Fruit fly (Drosophila melanogaster) whole organism, pupa: ENCODE measurements around the gene CG6726.

Experiments used
- CG10348 ChIP-seq: fragments of 200-800 bp; sonication (Bioruptor generic); IDR thresholded peaks from 2 replicates; pipeline ENCODE4 v1.3.6; 2022; ENCODE audit warnings: missing biosample characterization, missing genetic modification characterization
- CG12605 ChIP-seq: fragments of 200-800 bp; sonication (Bioruptor generic); IDR thresholded peaks from 2 replicates; pipeline ENCODE4 v1.3.6; 2022; ENCODE audit warnings: missing biosample characterization, missing genetic modification characterization
- CG13204 ChIP-seq: fragments of 200-800 bp; sonication (Bioruptor generic); optimal IDR thresholded peaks from 2 replicates; lab custom pipeline; 2018; ENCODE audit warnings: missing biosample characterization, mild to moderate bottlenecking, missing genetic modification characterization, moderate library complexity
- CG14655 ChIP-seq: fragments of 200-800 bp; sonication (Bioruptor generic); optimal IDR thresholded peaks from 3 replicates; lab custom pipeline; 2017; ENCODE audit warnings: mild to moderate bottlenecking, missing biosample characterization, missing genetic modification reagents, missing genetic modification characterization
- CG15710 ChIP-seq: fragments of 200-800 bp; sonication (Bioruptor generic); optimal IDR thresholded peaks from 2 replicates; lab custom pipeline; 2018; ENCODE audit warnings: missing biosample characterization, mild to moderate bottlenecking, missing genetic modification characterization, moderate library complexity
- CG17806 ChIP-seq: fragments of 200-800 bp; sonication (Bioruptor generic); optimal IDR thresholded peaks from 2 replicates; lab custom pipeline; 2018; ENCODE audit warnings: missing biosample characterization, mild to moderate bottlenecking, missing genetic modification characterization, moderate library complexity
- CG32121 ChIP-seq: fragments of 200-800 bp; sonication (Bioruptor generic); IDR thresholded peaks from 2 replicates; pipeline ENCODE4 v1.3.6; 2022; ENCODE audit warnings: missing biosample characterization, missing genetic modification characterization
- CG34367 ChIP-seq: fragments of 200-800 bp; sonication (Bioruptor generic); optimal IDR thresholded peaks from 2 replicates; lab custom pipeline; 2018; ENCODE audit warnings: missing biosample characterization, mild to moderate bottlenecking, missing genetic modification characterization
- CG4496 ChIP-seq: fragments of 200-800 bp; sonication (Bioruptor generic); IDR thresholded peaks from 3 replicates; pipeline ENCODE4 v1.3.6; 2022; ENCODE audit warnings: missing biosample characterization, missing genetic modification characterization
- CG8159 ChIP-seq: fragments of 200-800 bp; sonication (Bioruptor generic); optimal IDR thresholded peaks from 3 replicates; lab custom pipeline; 2018; ENCODE audit warnings: missing biosample characterization, mild to moderate bottlenecking, missing genetic modification characterization, moderate library complexity
- CG8301 ChIP-seq: fragments of 200-800 bp; sonication (Bioruptor generic); optimal IDR thresholded peaks from 2 replicates; lab custom pipeline; 2018; ENCODE audit warnings: missing biosample characterization, mild to moderate bottlenecking, missing genetic modification characterization
- CG9948 ChIP-seq: fragments of 200-800 bp; sonication (Bioruptor generic); optimal IDR thresholded peaks from 2 replicates; lab custom pipeline; 2018; ENCODE audit warnings: missing biosample characterization, mild to moderate bottlenecking, missing genetic modification characterization, moderate library complexity
- D1 ChIP-seq: fragments of 200-800 bp; sonication (Bioruptor generic); optimal IDR thresholded peaks from 2 replicates; lab custom pipeline; 2018; ENCODE audit warnings: missing biosample characterization, mild to moderate bottlenecking, missing genetic modification characterization, moderate library complexity
- EcR ChIP-seq: fragments of 200-800 bp; sonication (Bioruptor generic); optimal IDR thresholded peaks from 3 replicates; lab custom pipeline; 2019; ENCODE audit warnings: missing biosample characterization, missing genetic modification characterization, mild to moderate bottlenecking, moderate library complexity, missing genetic modification reagents
- Ets98B ChIP-seq: fragments of 200-800 bp; sonication (Bioruptor generic); IDR thresholded peaks from 2 replicates; pipeline ENCODE4 v1.3.6; 2022; ENCODE audit warnings: missing biosample characterization, missing genetic modification characterization
- Pif1A ChIP-seq: fragments of 200-800 bp; sonication (Bioruptor generic); optimal IDR thresholded peaks from 3 replicates; lab custom pipeline; 2016; ENCODE audit warnings: missing biosample characterization, missing genetic modification characterization
- Pif1B ChIP-seq: fragments of 200-800 bp; sonication (Bioruptor generic); optimal IDR thresholded peaks from 3 replicates; lab custom pipeline; 2016; ENCODE audit warnings: missing biosample characterization, missing genetic modification characterization
- Snoo ChIP-seq: fragments of 200-800 bp; sonication (Bioruptor generic); optimal IDR thresholded peaks from 3 replicates; lab custom pipeline; 2017; ENCODE audit warnings: missing biosample characterization, mild to moderate bottlenecking, missing genetic modification characterization, inconsistent platforms
- fd96Ca ChIP-seq: fragments of 200-800 bp; sonication (Bioruptor generic); IDR thresholded peaks from 3 replicates; pipeline ENCODE4 v1.3.6; 2022; ENCODE audit warnings: missing biosample characterization, missing genetic modification characterization
- gl ChIP-seq: fragments of 200-800 bp; sonication (Bioruptor generic); optimal IDR thresholded peaks from 2 replicates; lab custom pipeline; 2018; ENCODE audit warnings: missing biosample characterization, mild to moderate bottlenecking, missing genetic modification characterization
- rn ChIP-seq: fragments of 200-800 bp; sonication (Bioruptor generic); IDR thresholded peaks from 2 replicates; pipeline ENCODE4 v1.3.6; 2022; ENCODE audit warnings: missing biosample characterization, missing genetic modification characterization

CG6726 gene

DNA sequence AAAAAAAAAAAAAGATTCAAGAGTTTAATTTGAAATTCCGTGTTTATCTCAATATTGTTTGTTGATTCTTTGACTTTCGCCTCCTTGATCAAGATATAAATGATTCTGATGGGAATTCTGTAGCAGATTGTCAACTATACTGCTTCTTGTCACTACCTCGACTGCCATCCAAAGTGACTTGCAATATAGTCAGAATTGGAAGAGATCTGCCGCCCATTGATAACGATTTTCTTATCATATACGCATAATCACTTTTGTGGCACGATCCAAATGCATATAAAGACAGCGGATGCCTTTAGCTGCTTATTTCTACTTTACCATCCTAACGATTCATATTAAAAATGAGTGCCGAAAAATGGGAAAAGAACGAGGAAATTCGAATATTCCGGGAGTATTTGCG lies 7.7 kb downstream of the CG6726 start, which contains the start of gene CG6738:
Gene CG6738, plus strand, starts transcription at position 301 of the 400 bp plus-strand sequence.
- TF ChIP-seq EcR (no peak), rn (GFP tag; lab: Robert Waterston, UW) (no peak), Pif1A (GFP tag; lab: Kevin White, UChicago) (no peak)

DNA sequence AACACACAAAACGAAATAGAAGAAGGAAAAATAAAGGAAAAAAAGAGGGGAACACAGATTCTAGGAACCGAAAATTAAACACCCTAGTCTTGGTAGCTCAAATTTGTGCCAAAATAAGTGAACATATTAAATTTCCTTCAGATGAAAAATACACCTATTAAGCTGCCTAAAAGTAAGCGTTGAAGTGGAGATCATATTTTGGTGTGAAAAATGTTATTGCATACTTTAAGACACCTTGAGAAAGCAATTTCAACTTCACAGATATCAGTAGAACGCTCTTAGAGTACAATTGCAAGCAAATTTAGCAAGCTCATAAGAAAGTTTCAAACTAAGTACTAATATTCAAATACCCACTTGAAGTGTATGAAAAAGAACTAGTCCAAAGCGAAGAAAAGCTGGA lies 19.2 kb downstream of the CG6726 start:
- TF ChIP-seq CG14655 (GFP tag; lab: Kevin White, UChicago) (peak; percentile 13), CG4496 (no peak), CG8301 (peak; percentile 15)

DNA sequence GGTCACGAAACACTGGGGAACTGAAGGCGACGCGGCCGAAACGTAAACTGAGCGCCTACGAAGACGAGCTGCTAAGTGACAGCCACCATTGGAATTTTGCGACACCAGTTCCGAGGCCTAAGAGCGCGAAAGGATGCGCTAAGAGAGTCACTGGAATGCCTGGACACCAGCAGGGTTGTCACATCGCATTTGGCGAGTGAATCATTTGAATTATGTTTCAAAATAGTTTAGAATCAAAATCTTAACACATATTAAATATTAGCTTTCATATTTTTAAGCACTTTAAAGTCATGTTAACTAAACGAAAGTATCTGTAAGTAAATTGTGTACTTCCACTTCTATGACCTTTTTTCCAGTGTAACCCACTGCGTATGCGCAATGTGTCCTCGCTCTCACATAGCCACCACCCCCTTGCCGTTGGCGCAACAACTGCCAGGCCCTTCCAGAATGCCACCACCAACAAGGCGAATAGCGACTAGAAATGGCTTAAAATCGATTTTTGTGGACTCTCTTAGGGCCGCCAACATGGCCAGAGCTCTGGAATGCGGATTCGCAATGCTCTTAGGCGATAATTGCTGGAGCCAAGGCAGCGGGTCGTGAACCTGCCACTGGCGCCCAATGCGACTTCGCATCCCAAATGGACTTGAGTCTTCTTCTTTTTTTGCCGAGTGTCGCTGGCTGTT lies 21.3 kb downstream of the CG6726 start, which contains the start of gene Cow:
Gene Cow, minus strand, starts transcription at position 51 of the 683 bp plus-strand sequence.
- TF ChIP-seq EcR (no peak), CG15710 (tag; lab: Kevin White, UChicago) (peak; percentile 56), CG34367 (tag; lab: Kevin White, UChicago) (peak; percentile 34), Pif1A (GFP tag; lab: Kevin White, UChicago) (peak; percentile 23), Snoo (tag; lab: Kevin White, UChicago) (no peak), CG9948 (tag; lab: Kevin White, UChicago) (peak; percentile 40), Ets98B (GFP tag; lab: Robert Waterston, UW) (peak; percentile 63), CG4496 (peak; percentile 66; the same call in 2 of the 3 replicates), CG8301 (peak; percentile 45), CG32121 (GFP tag; lab: Robert Waterston, UW) (0 out of 2 replicates have a peak, but pooled peaks have one; percentile 39), CG13204 (GFP tag; lab: Kevin White, UChicago) (no peak), CG10348 (GFP tag; lab: Robert Waterston, UW) (no peak), CG12605 (no peak), CG8159 (tag; lab: Kevin White, UChicago) (peak; percentile 64), fd96Ca (GFP tag; lab: Robert Waterston, UW) (peak; percentile 60; the same call in 1 of the 3 replicates), CG14655 (GFP tag; lab: Kevin White, UChicago) (peak; percentile 53), CG17806 (peak; percentile 29), rn (GFP tag; lab: Robert Waterston, UW) (no peak), gl (tag; lab: Kevin White, UChicago) (no peak), D1 (tag; lab: Kevin White, UChicago) (no peak), Pif1B (GFP tag; lab: Kevin White, UChicago) (peak; percentile 14)

DNA sequence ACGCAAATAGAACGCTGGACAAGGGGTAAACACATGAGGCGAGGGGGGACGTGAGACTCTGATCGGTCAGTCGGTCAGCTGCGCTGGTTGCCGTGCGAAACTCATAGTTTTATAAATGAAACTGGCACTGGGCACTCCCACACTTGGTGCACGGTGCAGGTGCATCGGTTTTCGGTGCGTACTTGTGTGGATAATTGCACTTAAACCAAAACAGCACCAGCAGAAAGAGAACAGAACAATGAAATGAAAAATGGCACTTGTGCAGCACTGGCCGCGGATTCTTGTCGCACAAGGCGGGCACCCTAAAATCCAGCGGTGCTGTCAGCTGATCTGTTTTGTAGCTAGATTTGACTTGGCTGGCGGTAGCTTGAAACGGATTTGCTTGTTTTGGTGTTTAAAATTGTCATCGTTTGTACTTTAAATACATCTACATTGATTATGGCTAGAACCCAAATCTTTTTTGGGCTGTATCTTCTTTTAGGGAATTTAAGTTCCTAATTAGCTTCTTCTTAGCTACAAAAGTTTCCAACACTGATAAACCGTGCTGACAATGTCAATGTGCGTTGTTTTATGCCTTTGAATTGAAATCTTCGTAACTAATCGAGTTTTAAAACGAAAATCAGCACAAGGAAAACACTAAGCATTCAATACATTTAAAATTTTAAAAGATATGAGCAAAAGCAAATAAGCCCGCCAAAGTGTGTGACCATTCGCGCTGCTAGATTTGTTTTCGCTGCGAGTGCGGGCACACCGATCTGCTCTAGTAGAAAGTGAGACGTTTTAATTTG lies 26.4 kb downstream of the CG6726 start, which contains the start of the genes Rassf and CenB1A:
Gene Rassf, minus strand, starts transcription at position 249 of the 788 bp plus-strand sequence.
Gene CenB1A, plus strand, starts transcription at position 718 of the 788 bp plus-strand sequence.
- TF ChIP-seq rn (GFP tag; lab: Robert Waterston, UW) (no peak), CG15710 (tag; lab: Kevin White, UChicago) (peak; percentile 23), Pif1A (GFP tag; lab: Kevin White, UChicago) (no peak), CG9948 (tag; lab: Kevin White, UChicago) (no peak), Pif1B (GFP tag; lab: Kevin White, UChicago) (no peak), CG32121 (GFP tag; lab: Robert Waterston, UW) (peak; percentile 18; the same call in 1 of the 2 replicates), CG8159 (tag; lab: Kevin White, UChicago) (peak; percentile 1), CG4496 (peak; percentile 65; the same call in 2 of the 3 replicates), CG34367 (tag; lab: Kevin White, UChicago) (peak; percentile 5), D1 (tag; lab: Kevin White, UChicago) (no peak), fd96Ca (GFP tag; lab: Robert Waterston, UW) (peak; percentile 53; the same call in 1 of the 3 replicates)
- TF ChIP-seq, all 21 proteins: peak for 6

DNA sequence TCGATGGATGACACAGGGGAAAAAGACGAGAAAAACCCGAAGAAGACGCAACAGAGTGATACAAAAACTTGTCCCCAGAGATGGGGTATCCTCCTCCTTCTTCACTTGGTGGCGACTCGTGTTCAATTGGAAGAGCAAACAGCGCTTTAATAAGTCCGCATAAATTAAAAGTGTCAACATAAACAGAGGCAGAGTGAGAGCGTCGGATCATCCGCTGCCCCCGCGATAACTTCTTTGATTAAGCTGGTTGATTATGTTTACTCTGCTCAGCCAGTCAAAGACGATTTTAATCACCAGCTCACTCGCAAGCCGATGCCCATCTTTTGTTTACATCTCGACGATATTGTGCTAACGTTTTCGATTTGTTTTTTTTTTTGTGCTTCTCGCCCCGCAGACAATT lies 28.3 kb downstream of the CG6726 start:
- TF ChIP-seq EcR (peak; percentile 42), CG8301 (no peak)

DNA sequence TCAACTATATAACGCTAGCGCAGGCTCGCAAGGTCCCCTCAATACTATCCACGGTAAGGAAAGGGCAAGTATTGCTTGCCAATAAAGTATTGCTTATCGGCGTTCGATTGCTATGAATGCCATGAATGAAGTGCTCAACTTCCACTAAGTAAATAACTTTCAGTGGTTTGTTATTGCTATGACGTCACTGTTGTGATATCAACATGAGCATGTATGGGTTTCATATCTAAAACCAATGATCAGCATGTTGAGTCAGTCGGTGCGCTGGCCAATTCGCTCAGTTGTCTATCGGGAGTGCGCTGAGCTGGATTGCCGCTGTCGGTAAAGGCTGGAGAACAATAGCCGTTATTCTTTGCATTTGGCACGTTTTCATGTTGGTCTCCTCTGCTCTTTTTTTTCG lies 29.4 kb downstream of the CG6726 start:
- TF ChIP-seq CG34367 (tag; lab: Kevin White, UChicago) (no peak), fd96Ca (GFP tag; lab: Robert Waterston, UW) (no peak), D1 (tag; lab: Kevin White, UChicago) (no peak), CG13204 (GFP tag; lab: Kevin White, UChicago) (no peak), CG8159 (tag; lab: Kevin White, UChicago) (no peak), CG14655 (GFP tag; lab: Kevin White, UChicago) (no peak), CG10348 (GFP tag; lab: Robert Waterston, UW) (no peak), CG17806 (no peak), Ets98B (GFP tag; lab: Robert Waterston, UW) (no peak), CG9948 (tag; lab: Kevin White, UChicago) (no peak), CG15710 (tag; lab: Kevin White, UChicago) (no peak), Pif1A (GFP tag; lab: Kevin White, UChicago) (no peak), CG4496 (no peak), CG12605 (no peak)
